Fruit fly (Drosophila melanogaster) whole organism, pupa: ENCODE results near the gene Ist1.

Experiments used
- CG14655 ChIP-seq: fragments of 200-800 bp; sonication (Bioruptor generic); optimal IDR thresholded peaks from 3 replicates; lab custom pipeline; 2017; ENCODE audit warnings: mild to moderate bottlenecking, missing biosample characterization, missing genetic modification reagents, missing genetic modification characterization
- CG17806 ChIP-seq: fragments of 200-800 bp; sonication (Bioruptor generic); optimal IDR thresholded peaks from 2 replicates; lab custom pipeline; 2018; ENCODE audit warnings: missing biosample characterization, mild to moderate bottlenecking, missing genetic modification characterization, moderate library complexity
- D1 ChIP-seq: fragments of 200-800 bp; sonication (Bioruptor generic); optimal IDR thresholded peaks from 2 replicates; lab custom pipeline; 2018; ENCODE audit warnings: missing biosample characterization, mild to moderate bottlenecking, missing genetic modification characterization, moderate library complexity
- EcR ChIP-seq: fragments of 200-800 bp; sonication (Bioruptor generic); optimal IDR thresholded peaks from 3 replicates; lab custom pipeline; 2019; ENCODE audit warnings: missing biosample characterization, missing genetic modification characterization, mild to moderate bottlenecking, moderate library complexity, missing genetic modification reagents
- Ets98B ChIP-seq: fragments of 200-800 bp; sonication (Bioruptor generic); IDR thresholded peaks from 2 replicates; pipeline ENCODE4 v1.3.6; 2022; ENCODE audit warnings: missing biosample characterization, missing genetic modification characterization
- Pif1B ChIP-seq: fragments of 200-800 bp; sonication (Bioruptor generic); optimal IDR thresholded peaks from 3 replicates; lab custom pipeline; 2016; ENCODE audit warnings: missing biosample characterization, missing genetic modification characterization
- fd96Ca ChIP-seq: fragments of 200-800 bp; sonication (Bioruptor generic); IDR thresholded peaks from 3 replicates; pipeline ENCODE4 v1.3.6; 2022; ENCODE audit warnings: missing biosample characterization, missing genetic modification characterization

DNA sequence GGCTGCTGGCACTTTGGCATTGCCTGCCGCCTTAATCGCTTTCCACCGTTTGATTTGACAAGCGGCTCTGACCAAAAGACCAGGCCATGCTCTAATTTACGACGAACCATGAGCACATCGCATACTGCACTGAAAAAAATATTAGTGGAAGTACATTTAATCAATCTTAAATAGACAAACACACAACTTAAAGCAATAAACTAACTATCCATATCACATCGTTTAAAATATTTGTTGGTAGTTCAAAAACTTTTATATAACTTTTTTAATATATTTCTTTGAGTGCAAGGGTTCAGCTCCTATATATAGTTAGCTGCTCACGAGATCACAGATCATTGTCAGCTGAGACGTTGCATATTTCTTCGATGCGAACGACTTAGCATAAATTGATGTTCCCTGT, 50.4 kb downstream of the Ist1 start:
- TF ChIP-seq EcR (GFP tag; lab: Kevin White, UChicago) (no peak), CG14655 (no peak), CG17806 (tag; lab: Kevin White, UChicago) (no peak), Ets98B (GFP tag; lab: Robert Waterston, UW) (no peak), D1 (tag; lab: Kevin White, UChicago) (no peak), fd96Ca (no peak), Pif1B (no peak)
